Worm (Caenorhabditis elegans): ENCODE measurements around the gene abcf-2.

DNA sequence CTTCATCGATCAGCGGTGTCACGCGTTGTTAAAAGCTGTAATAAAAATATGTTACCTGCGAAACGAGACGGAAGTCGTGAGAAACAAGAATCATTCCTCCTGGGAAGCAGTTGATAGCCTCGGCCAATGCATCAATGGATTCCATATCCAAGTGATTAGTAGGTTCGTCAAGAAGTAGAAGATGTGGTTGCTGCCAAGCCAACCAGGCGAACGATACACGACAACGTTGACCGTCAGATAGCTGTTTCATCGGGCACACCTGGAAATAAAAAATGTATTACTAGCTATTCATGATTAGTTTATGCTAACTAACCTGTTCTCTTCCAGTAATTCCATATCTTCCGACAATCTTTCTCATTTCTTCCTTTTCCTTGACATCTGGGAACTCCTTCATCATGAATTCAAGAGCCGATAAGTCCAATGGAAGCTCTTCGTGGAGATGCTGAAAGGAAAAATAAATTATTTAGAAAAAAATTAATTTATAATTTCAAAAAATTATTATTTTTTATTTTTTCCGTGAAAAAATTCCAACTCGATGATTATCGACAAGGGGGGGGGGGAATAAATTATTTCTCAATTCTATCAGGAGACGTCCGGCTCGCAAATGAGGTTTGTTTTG lies 3.0 kb downstream of the abcf-2 start, which contains the start of gene tag-164:
- TF ChIP-seq ceh-9 (tag; optimal IDR thresholded peaks at IDR 0.05): no peak
- no peak for TF ChIP-seq elt-2 (tag; optimal IDR thresholded peaks at IDR 0.05)

All from whole organism, L3 larva.